Fruit fly (Drosophila melanogaster): ENCODE data around the gene rtet.

rtet gene

dm6 chr3R:21111046-21111480 is 2.8 kb downstream of the rtet start, which contains the start of gene Rab11 (continued):
- TF ChIP-seq Six4 (GFP tag; optimal IDR thresholded peaks at IDR 0.05), result peak; percentile 20
- TF ChIP-seq Ada2b (GFP tag; IDR thresholded peaks at IDR 0.05), result 0 out of 2 replicates have a peak, but pooled peaks have one; percentile 14
- no peak for TF ChIP-seq dm (GFP tag; optimal IDR thresholded peaks at IDR 0.05)
- peak; percentile 89 for TF ChIP-seq HLH4C (GFP tag; IDR thresholded peaks at IDR 0.05; ENCODE audit: partially characterized antibody)
- TF ChIP-seq CG1603 (tag; optimal IDR thresholded peaks at IDR 0.05), result peak; percentile 12
- TF ChIP-seq CG10267 (tag; optimal IDR thresholded peaks at IDR 0.05), result peak; percentile 71
- peak; percentile 56; the same call in 1 of the 2 replicates for TF ChIP-seq CG9215 (GFP tag; IDR thresholded peaks at IDR 0.05)
- no peak for TF ChIP-seq eyg (GFP tag; optimal IDR thresholded peaks at IDR 0.05)
- peak; percentile 83 for TF ChIP-seq row (GFP tag; IDR thresholded peaks at IDR 0.05)
- peak; percentile 30 for TF ChIP-seq dmrt99B (tag; optimal IDR thresholded peaks at IDR 0.05)
- peak; percentile 35 for TF ChIP-seq mam (GFP tag; optimal IDR thresholded peaks at IDR 0.05)
- TF ChIP-seq CG13424 (tag; optimal IDR thresholded peaks at IDR 0.05), result peak; percentile 59

- peak; percentile 15; the same call in 1 of the 2 replicates for TF ChIP-seq CG10366 (GFP tag; IDR thresholded peaks at IDR 0.05)
- no peak for TF ChIP-seq slp2 (GFP tag; optimal IDR thresholded peaks at IDR 0.05)
- TF ChIP-seq tap (tag; optimal IDR thresholded peaks at IDR 0.05), result no peak
- no peak for TF ChIP-seq usp (GFP tag; optimal IDR thresholded peaks at IDR 0.05)
- no peak for TF ChIP-seq bigmax (GFP tag; optimal IDR thresholded peaks at IDR 0.05)
- TF ChIP-seq CoRest (tag; optimal IDR thresholded peaks at IDR 0.05), result peak; percentile 27
- TF ChIP-seq jigr1 (GFP tag; IDR thresholded peaks at IDR 0.05), result no peak
- peak; percentile 45 for TF ChIP-seq CG13424 (tag; optimal IDR thresholded peaks at IDR 0.05)
- no peak for TF ChIP-seq CG12942 (GFP tag; optimal IDR thresholded peaks at IDR 0.05)
- TF ChIP-seq corto (GFP tag; optimal IDR thresholded peaks at IDR 0.05), result peak; percentile 71
- TF ChIP-seq NfI (GFP tag; optimal IDR thresholded peaks at IDR 0.05), result peak; percentile 41
- no peak for TF ChIP-seq stc (GFP tag; IDR thresholded peaks at IDR 0.05)
- no peak for TF ChIP-seq CrebB (tag; optimal IDR thresholded peaks at IDR 0.05)
- TF ChIP-seq CG18764 (GFP tag; optimal IDR thresholded peaks at IDR 0.05), result no peak
- TF ChIP-seq CG15479 (GFP tag; optimal IDR thresholded peaks at IDR 0.05), result no peak
- no peak for TF ChIP-seq Hand (GFP tag; optimal IDR thresholded peaks at IDR 0.05)
- TF ChIP-seq CG31365 (tag; optimal IDR thresholded peaks at IDR 0.05), result peak; percentile 79
- no peak for TF ChIP-seq sens-2 (GFP tag; IDR thresholded peaks at IDR 0.05)
- no peak for TF ChIP-seq twi (tag; optimal IDR thresholded peaks at IDR 0.05)
- no peak for TF ChIP-seq Bgb (GFP tag; IDR thresholded peaks at IDR 0.05; ENCODE audit: partially characterized antibody)
- peak; percentile 22 for TF ChIP-seq lilli (GFP tag; optimal IDR thresholded peaks at IDR 0.05)
- TF ChIP-seq dmrt11E (tag; optimal IDR thresholded peaks at IDR 0.05), result no peak
- no peak for TF ChIP-seq CG4617 (GFP tag; optimal IDR thresholded peaks at IDR 0.05; ENCODE audit: borderline replicate concordance)
- no peak for TF ChIP-seq CG1647 (GFP tag; optimal IDR thresholded peaks at IDR 0.05)
- TF ChIP-seq CG6175 (GFP tag; IDR thresholded peaks at IDR 0.05), result no peak
- TF ChIP-seq lab (GFP tag; optimal IDR thresholded peaks at IDR 0.05), result peak; percentile 53
- peak; percentile 68 for TF ChIP-seq dmrt99B (tag; optimal IDR thresholded peaks at IDR 0.05)
- TF ChIP-seq esg (GFP tag; conservative IDR thresholded peaks at IDR 0.05), result 0 out of 2 replicates have a peak, but pooled peaks have one; percentile 5
- no peak for TF ChIP-seq schlank (tag; optimal IDR thresholded peaks at IDR 0.05)
- TF ChIP-seq zf30C (GFP tag; optimal IDR thresholded peaks at IDR 0.05), result no peak
- no peak for TF ChIP-seq CG10959 (GFP tag; IDR thresholded peaks at IDR 0.05)
- TF ChIP-seq nerfin-2 (GFP tag; IDR thresholded peaks at IDR 0.05; ENCODE audit: partially characterized antibody), result no peak
- peak; percentile 33 for TF ChIP-seq CG12104 (GFP tag; optimal IDR thresholded peaks at IDR 0.05)
- TF ChIP-seq Sry-δ (GFP tag; optimal IDR thresholded peaks at IDR 0.05), result no peak
- TF ChIP-seq pan (optimal IDR thresholded peaks at IDR 0.05), result no peak
- no peak for TF ChIP-seq pan (GFP tag; optimal IDR thresholded peaks at IDR 0.05 in 1 of 2, IDR thresholded peaks at IDR 0.05 in 1 of 2)
- TF ChIP-seq Awh (GFP tag; IDR thresholded peaks at IDR 0.05), result no peak; the same call in 1 of the 2 replicates
- TF ChIP-seq Eip74EF (GFP tag; optimal IDR thresholded peaks at IDR 0.05), result peak; percentile 31 to 41
Observed at dm6 chr3R:21111964-21112740, 3.9 kb downstream of the rtet start.
